Fruit fly (Drosophila melanogaster): ENCODE measurements around the gene Saf6.

Gene Saf6

dm6 chr2L:827516-828362 lies 12.0 kb upstream of the Saf6 start (continued):
- TF ChIP-seq Elba2 (GFP tag; optimal IDR thresholded peaks at IDR 0.05): no peak
- no peak for TF ChIP-seq sd (tag; optimal IDR thresholded peaks at IDR 0.05)
- peak; percentile 7 for TF ChIP-seq Six4 (GFP tag; optimal IDR thresholded peaks at IDR 0.05)
- TF ChIP-seq ind (GFP tag; optimal IDR thresholded peaks at IDR 0.05): no peak
- no peak for TF ChIP-seq disco-r (GFP tag; optimal IDR thresholded peaks at IDR 0.05)
- peak; percentile 26 for TF ChIP-seq CG12299 (tag; optimal IDR thresholded peaks at IDR 0.05)
- no peak for TF ChIP-seq wdn (GFP tag; IDR thresholded peaks at IDR 0.05)
- TF ChIP-seq CG12659 (GFP tag; optimal IDR thresholded peaks at IDR 0.05): peak; percentile 17
- TF ChIP-seq rib (GFP tag; IDR thresholded peaks at IDR 0.05): no peak
- TF ChIP-seq CG8388 (GFP tag; optimal IDR thresholded peaks at IDR 0.05): peak; percentile 23
- peak; percentile 9 for TF ChIP-seq CG18619 (GFP tag; optimal IDR thresholded peaks at IDR 0.05)
- peak; percentile 24 for TF ChIP-seq CG10431 (GFP tag; optimal IDR thresholded peaks at IDR 0.05)
- TF ChIP-seq CG10274 (GFP tag; optimal IDR thresholded peaks at IDR 0.05): no peak
- peak; percentile 18 for TF ChIP-seq grau (tag; optimal IDR thresholded peaks at IDR 0.05)
- no peak for TF ChIP-seq gcm2 (GFP tag; optimal IDR thresholded peaks at IDR 0.05)
- peak; percentile 10 for TF ChIP-seq CG13775 (GFP tag; optimal IDR thresholded peaks at IDR 0.05)
- TF ChIP-seq CG15269 (tag; optimal IDR thresholded peaks at IDR 0.05): peak; percentile 39
- TF ChIP-seq CG16813 (GFP tag; IDR thresholded peaks at IDR 0.05; ENCODE audit: partially characterized antibody): no peak
- no peak for TF ChIP-seq hbn (GFP tag; IDR thresholded peaks at IDR 0.05; ENCODE audit: partially characterized antibody)
- TF ChIP-seq Med (GFP tag): peak; percentile 74
- peak; percentile 45 for TF ChIP-seq NC2β (GFP tag; optimal IDR thresholded peaks at IDR 0.05)
- TF ChIP-seq az2 (GFP tag; optimal IDR thresholded peaks at IDR 0.05): peak; percentile 45
- no peak for TF ChIP-seq CG3726 (GFP tag; IDR thresholded peaks at IDR 0.05)
- peak; percentile 30 for TF ChIP-seq CG4424 (GFP tag; optimal IDR thresholded peaks at IDR 0.05)
- TF ChIP-seq croc (GFP tag; conservative IDR thresholded peaks at IDR 0.05): no peak; the same call in 2 of the 3 replicates
- TF ChIP-seq CG16779 (GFP tag; IDR thresholded peaks at IDR 0.05): no peak
- peak; percentile 63 for TF ChIP-seq CG30403 (GFP tag; optimal IDR thresholded peaks at IDR 0.05)
- no peak for TF ChIP-seq NFAT (GFP tag; IDR thresholded peaks at IDR 0.05)
- no peak for TF ChIP-seq schlank (tag; optimal IDR thresholded peaks at IDR 0.05)
- TF ChIP-seq CG4854 (GFP tag; optimal IDR thresholded peaks at IDR 0.05): peak; percentile 10
- TF ChIP-seq CG18764 (GFP tag; optimal IDR thresholded peaks at IDR 0.05): no peak
- TF ChIP-seq gcm (GFP tag; optimal IDR thresholded peaks at IDR 0.05): peak; percentile 46
- peak; percentile 31; the same call in 1 of the 2 replicates for TF ChIP-seq vvl (GFP tag; IDR thresholded peaks at IDR 0.05)
- TF ChIP-seq zen2 (GFP tag; IDR thresholded peaks at IDR 0.05; ENCODE audit: partially characterized antibody): no peak
- peak; percentile 57 for TF ChIP-seq oc (tag; optimal IDR thresholded peaks at IDR 0.05)
- no peak for TF ChIP-seq Tbp (GFP tag; optimal IDR thresholded peaks at IDR 0.05)
- TF ChIP-seq D19A (tag; optimal IDR thresholded peaks at IDR 0.05): peak; percentile 28
- TF ChIP-seq CG2712 (tag; optimal IDR thresholded peaks at IDR 0.05): peak; percentile 63
- TF ChIP-seq CG4707 (GFP tag; optimal IDR thresholded peaks at IDR 0.05): no peak
- no peak for TF ChIP-seq chm (GFP tag; IDR thresholded peaks at IDR 0.05)
- peak; percentile 52 for TF ChIP-seq phol (tag; optimal IDR thresholded peaks at IDR 0.05)
- TF ChIP-seq CG10147 (GFP tag; optimal IDR thresholded peaks at IDR 0.05): no peak
- TF ChIP-seq sisA (GFP tag; IDR thresholded peaks at IDR 0.05): peak; percentile 60
- TF ChIP-seq Dll (GFP tag; IDR thresholded peaks at IDR 0.05; ENCODE audit: partially characterized antibody): no peak
- TF ChIP-seq CG32767 (GFP tag; IDR thresholded peaks at IDR 0.05): peak; percentile 27; the same call in 1 of the 2 replicates
- peak; percentile 11 for TF ChIP-seq CG17829 (tag; optimal IDR thresholded peaks at IDR 0.05)
- no peak for TF ChIP-seq CG7357 (GFP tag; IDR thresholded peaks at IDR 0.05)
- TF ChIP-seq Sox100B (GFP tag; optimal IDR thresholded peaks at IDR 0.05): peak; percentile 65
- peak; percentile 84 for TF ChIP-seq gem (tag; optimal IDR thresholded peaks at IDR 0.05)
